Comparison of ENCODE assay signal across 2 fruit fly cellular contexts in genomic region chr2L:8583161-8583560, dm6.
A peak's percentile ranks its signal among the peaks of the same experiment; 100 is the strongest.
TF ChIP-seq lines count a peak whose summit lies in the region.

No protein-coding gene starts in this region.

TF ChIP-seq in whole organism, embryonic, 481 proteins besides CTCF, POLR2A, EP300 and RAD21 (continued from another document):
- TF ChIP-seq CG30403 (GFP tag; optimal IDR thresholded peaks at IDR 0.05; lab: Kevin White, UChicago): peak; percentile 30
- peak; percentile 10 for TF ChIP-seq grau (tag; optimal IDR thresholded peaks at IDR 0.05; lab: Kevin White, UChicago)
- peak; percentile 28 for TF ChIP-seq CG8388 (GFP tag; optimal IDR thresholded peaks at IDR 0.05; lab: Kevin White, UChicago)
- no peak for TF ChIP-seq CG15073 (GFP tag; optimal IDR thresholded peaks at IDR 0.05; lab: Kevin White, UChicago)
- no peak for TF ChIP-seq CG2129 (GFP tag; IDR thresholded peaks at IDR 0.05; lab: Robert Waterston, UW; ENCODE audit: partially characterized antibody)
- TF ChIP-seq Sox102F (GFP tag; optimal IDR thresholded peaks at IDR 0.05; lab: Kevin White, UChicago): peak; percentile 10
- TF ChIP-seq CG9876 (GFP tag; optimal IDR thresholded peaks at IDR 0.05; lab: Kevin White, UChicago): no peak
- no peak for TF ChIP-seq CG13894 (tag; optimal IDR thresholded peaks at IDR 0.05; lab: Kevin White, UChicago)
- peak in 1 of 3 experiments; percentile 9 for TF ChIP-seq lola (GFP tag; optimal IDR thresholded peaks at IDR 0.05; lab: Kevin White, UChicago)
- peak; percentile 50; the same call in 2 of the 3 replicates for TF ChIP-seq CG17361 (GFP tag; IDR thresholded peaks at IDR 0.05; lab: Robert Waterston, UW)
- TF ChIP-seq CG7839 (tag; optimal IDR thresholded peaks at IDR 0.05; lab: Kevin White, UChicago): peak; percentile 3
- no peak for TF ChIP-seq Hand (GFP tag; optimal IDR thresholded peaks at IDR 0.05; lab: Kevin White, UChicago)
- no peak for TF ChIP-seq Dbx (GFP tag; IDR thresholded peaks at IDR 0.05; lab: Robert Waterston, UW)
- peak; percentile 15 for TF ChIP-seq CG17359 (tag; optimal IDR thresholded peaks at IDR 0.05; lab: Kevin White, UChicago)
- TF ChIP-seq phol (tag; optimal IDR thresholded peaks at IDR 0.05; lab: Kevin White, UChicago): peak; percentile 42
- TF ChIP-seq nmo (GFP tag; optimal IDR thresholded peaks at IDR 0.05; lab: Kevin White, UChicago): peak; percentile 40
- TF ChIP-seq D19B (GFP tag; optimal IDR thresholded peaks at IDR 0.05; lab: Kevin White, UChicago): peak; percentile 56
- TF ChIP-seq CG14710 (tag; optimal IDR thresholded peaks at IDR 0.05; lab: Kevin White, UChicago): peak; percentile 28
- peak; percentile 31 for TF ChIP-seq CG11504 (tag; optimal IDR thresholded peaks at IDR 0.05; lab: Kevin White, UChicago)
- peak; percentile 36 for TF ChIP-seq unpg (GFP tag; optimal IDR thresholded peaks at IDR 0.05; lab: Kevin White, UChicago)
- no peak for TF ChIP-seq kni (GFP tag; optimal IDR thresholded peaks at IDR 0.05; lab: Kevin White, UChicago)
- no peak for TF ChIP-seq CG3065 (GFP tag; optimal IDR thresholded peaks at IDR 0.05; lab: Kevin White, UChicago)
- TF ChIP-seq CG12155 (GFP tag; optimal IDR thresholded peaks at IDR 0.05; lab: Kevin White, UChicago): no peak
- TF ChIP-seq CG8924 (tag; optimal IDR thresholded peaks at IDR 0.05; lab: Kevin White, UChicago): no peak
- no peak for TF ChIP-seq onecut (GFP tag; IDR thresholded peaks at IDR 0.05; lab: Robert Waterston, UW)
- TF ChIP-seq Sox100B (GFP tag; optimal IDR thresholded peaks at IDR 0.05; lab: Kevin White, UChicago): peak; percentile 12
- no peak for TF ChIP-seq CG31388 (GFP tag; optimal IDR thresholded peaks at IDR 0.05; lab: Kevin White, UChicago)
- peak; percentile 5 for TF ChIP-seq CG12391 (tag; optimal IDR thresholded peaks at IDR 0.05; lab: Kevin White, UChicago)
- peak; percentile 12 for TF ChIP-seq Ssrp (tag; optimal IDR thresholded peaks at IDR 0.05; lab: Kevin White, UChicago)
- peak; percentile 39 for TF ChIP-seq dmrt99B (tag; optimal IDR thresholded peaks at IDR 0.05; lab: Kevin White, UChicago)
- TF ChIP-seq Oli (tag; optimal IDR thresholded peaks at IDR 0.05; lab: Kevin White, UChicago): peak; percentile 41
- TF ChIP-seq hb (GFP tag; IDR thresholded peaks at IDR 0.05; lab: Robert Waterston, UW; ENCODE audit: partially characterized antibody): no peak
- TF ChIP-seq eve (GFP tag; optimal IDR thresholded peaks at IDR 0.05; lab: Kevin White, UChicago): peak in 1 of 2 experiments; percentile 46
- peak in 1 of 2 experiments; percentile 48 for TF ChIP-seq bsh (GFP tag; optimal IDR thresholded peaks at IDR 0.05; lab: Kevin White, UChicago)
- peak; percentile 63 for TF ChIP-seq row (GFP tag; IDR thresholded peaks at IDR 0.05; lab: Robert Waterston, UW)
- TF ChIP-seq CG12104 (GFP tag; optimal IDR thresholded peaks at IDR 0.05; lab: Kevin White, UChicago): no peak
- peak; percentile 8 for TF ChIP-seq az2 (GFP tag; optimal IDR thresholded peaks at IDR 0.05; lab: Kevin White, UChicago)

TF ChIP-seq in whole organism, prepupa, 60 proteins besides CTCF, POLR2A, EP300 and RAD21 (continued from another document):
- TF ChIP-seq Ets21C (GFP tag; optimal IDR thresholded peaks at IDR 0.05; lab: Kevin White, UChicago) (peak; percentile 7), acj6 (GFP tag; optimal IDR thresholded peaks at IDR 0.05; lab: Kevin White, UChicago) (peak; percentile 44), Eip75B (GFP tag; optimal IDR thresholded peaks at IDR 0.05; lab: Kevin White, UChicago) (peak; percentile 53), eg (GFP tag; IDR thresholded peaks at IDR 0.05; lab: Robert Waterston, UW) (no peak), OdsH (GFP tag; optimal IDR thresholded peaks at IDR 0.05; lab: Kevin White, UChicago) (peak; percentile 64), CG31627 (GFP tag; optimal IDR thresholded peaks at IDR 0.05; lab: Kevin White, UChicago) (peak; percentile 46), Sox15 (GFP tag; optimal IDR thresholded peaks at IDR 0.05; lab: Kevin White, UChicago) (no peak), net (GFP tag; optimal IDR thresholded peaks at IDR 0.05; lab: Kevin White, UChicago) (peak; percentile 23), achi (GFP tag; optimal IDR thresholded peaks at IDR 0.05; lab: Kevin White, UChicago) (peak; percentile 46), cyc (GFP tag; optimal IDR thresholded peaks at IDR 0.05; lab: Kevin White, UChicago) (peak; percentile 28), spab (GFP tag; optimal IDR thresholded peaks at IDR 0.05; lab: Kevin White, UChicago) (peak; percentile 33), CG6276 (GFP tag; optimal IDR thresholded peaks at IDR 0.05; lab: Kevin White, UChicago) (no peak), Blimp-1 (GFP tag; optimal IDR thresholded peaks at IDR 0.05; lab: Kevin White, UChicago) (no peak), CG8632 (GFP tag; optimal IDR thresholded peaks at IDR 0.05; lab: Kevin White, UChicago) (peak; percentile 33), CG16779 (tag; optimal IDR thresholded peaks at IDR 0.05; lab: Kevin White, UChicago) (no peak), CG11294 (GFP tag; IDR thresholded peaks at IDR 0.05; lab: Robert Waterston, UW) (no peak), vri (GFP tag; optimal IDR thresholded peaks at IDR 0.05; lab: Kevin White, UChicago) (peak; percentile 22), pdm3 (GFP tag; optimal IDR thresholded peaks at IDR 0.05; lab: Kevin White, UChicago) (peak; percentile 50), Sox14 (GFP tag; optimal IDR thresholded peaks at IDR 0.05; lab: Kevin White, UChicago) (peak; percentile 38), Hr39 (GFP tag; optimal IDR thresholded peaks at IDR 0.05; lab: Kevin White, UChicago) (peak; percentile 56), CG32006 (GFP tag; optimal IDR thresholded peaks at IDR 0.05; lab: Kevin White, UChicago) (peak; percentile 40), CG11762 (GFP tag; optimal IDR thresholded peaks at IDR 0.05; lab: Kevin White, UChicago; ENCODE audit: insufficient read depth) (no peak), CG34406 (GFP tag; optimal IDR thresholded peaks at IDR 0.05; lab: Kevin White, UChicago) (peak; percentile 49), CG10631 (GFP tag; optimal IDR thresholded peaks at IDR 0.05; lab: Kevin White, UChicago) (peak; percentile 48), fd59A (GFP tag; optimal IDR thresholded peaks at IDR 0.05; lab: Kevin White, UChicago) (peak; percentile 25), CG6808 (GFP tag; optimal IDR thresholded peaks at IDR 0.05; lab: Kevin White, UChicago) (peak; percentile 18), CG6163 (GFP tag; IDR thresholded peaks at IDR 0.05; lab: Robert Waterston, UW) (no peak), Met (GFP tag; optimal IDR thresholded peaks at IDR 0.05; lab: Kevin White, UChicago) (peak; percentile 51), CG4318 (GFP tag; optimal IDR thresholded peaks at IDR 0.05; lab: Kevin White, UChicago) (no peak), CG6854 (GFP tag; optimal IDR thresholded peaks at IDR 0.05; lab: Kevin White, UChicago) (no peak), Hr4 (GFP tag; optimal IDR thresholded peaks at IDR 0.05; lab: Kevin White, UChicago) (peak; percentile 44), lz (GFP tag; optimal IDR thresholded peaks at IDR 0.05; lab: Kevin White, UChicago) (peak; percentile 50), salr (GFP tag; optimal IDR thresholded peaks at IDR 0.05; lab: Kevin White, UChicago) (peak in 1 of 2 experiments; percentile 7), Smox (GFP tag; optimal IDR thresholded peaks at IDR 0.05; lab: Kevin White, UChicago) (peak; percentile 63), dsx (GFP tag; optimal IDR thresholded peaks at IDR 0.05; lab: Kevin White, UChicago; ENCODE audit: poor library complexity, severe bottlenecking) (peak; percentile 62), Hr38 (GFP tag; optimal IDR thresholded peaks at IDR 0.05; lab: Kevin White, UChicago) (no peak)
TF ChIP-seq in whole organism, prepupa: peak in this region for 36.
